Worm (Caenorhabditis elegans): ENCODE results near the gene leo-1.

DNA sequence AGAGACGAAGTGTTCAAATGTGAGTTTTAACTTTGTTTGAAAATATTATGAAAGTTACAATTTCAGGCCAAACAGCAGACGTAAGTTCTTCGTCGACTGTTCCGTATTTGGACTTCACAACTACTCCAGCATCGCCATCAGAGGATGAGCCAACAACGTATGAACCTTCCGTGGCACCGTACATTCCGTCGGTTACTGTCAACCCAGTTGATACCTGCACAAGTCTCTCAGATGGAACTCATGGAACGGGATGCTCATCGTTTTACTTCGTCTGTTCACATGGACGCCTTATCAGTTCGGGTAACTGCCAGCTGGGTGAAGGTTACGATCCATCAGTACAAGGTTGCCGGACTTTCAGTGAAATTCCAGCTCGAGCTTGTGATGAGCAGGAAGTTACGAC is 46.5 kb upstream of the leo-1 start:
- TF ChIP-seq nhr-25 (tag; optimal IDR thresholded peaks at IDR 0.05) (no peak), ama-1 (optimal IDR thresholded peaks at IDR 0.05) (no peak), fkh-2 (tag; optimal IDR thresholded peaks at IDR 0.05) (no peak), fos-1 (tag; optimal IDR thresholded peaks at IDR 0.05) (no peak), nhr-43 (tag; optimal IDR thresholded peaks at IDR 0.05; ENCODE audit: poor library complexity, severe bottlenecking) (no peak), elt-1 (tag; optimal IDR thresholded peaks at IDR 0.05) (no peak), ztf-4 (tag; optimal IDR thresholded peaks at IDR 0.05) (no peak), elt-2 (tag; optimal IDR thresholded peaks at IDR 0.05) (no peak), nhr-23 (tag; optimal IDR thresholded peaks at IDR 0.05) (no peak), nhr-12 (tag; optimal IDR thresholded peaks at IDR 0.05) (no peak), unc-62 (GFP tag; optimal IDR thresholded peaks at IDR 0.05) (no peak), nhr-77 (tag; optimal IDR thresholded peaks at IDR 0.05) (no peak)
